Fruit fly (Drosophila melanogaster) whole organism, embryonic: Measurements from ENCODE around the gene CG6790.

Experiments
- Abd-B ChIP-seq: fragments of 200-800 bp; sonication (Bioruptor generic); optimal IDR thresholded peaks from 2 replicates; lab custom pipeline; 2018; ENCODE audit warnings: missing biosample characterization, mild to moderate bottlenecking, missing genetic modification characterization, moderate library complexity
- Aef1 ChIP-seq: fragments of 200-800 bp; sonication (Bioruptor generic); IDR thresholded peaks from 3 replicates; pipeline ENCODE4 v1.3.6; 2022; ENCODE audit warnings: missing biosample characterization, missing genetic modification characterization
- Awh ChIP-seq: fragments of 200-800 bp; sonication (Bioruptor generic); IDR thresholded peaks from 2 replicates; pipeline ENCODE4, ENCODE4 v1.3.6; 2022; ENCODE audit warnings: missing biosample characterization, missing genetic modification characterization
- CG10543 ChIP-seq: fragments of 200-800 bp; sonication (Bioruptor generic); optimal IDR thresholded peaks from 3 replicates; lab custom pipeline; 2017; ENCODE audit warnings: missing biosample characterization, mild to moderate bottlenecking, missing genetic modification characterization, moderate library complexity
- CG11456 ChIP-seq: fragments of 200-800 bp; sonication (Bioruptor generic); IDR thresholded peaks from 3 replicates; pipeline ENCODE4 v1.3.6; 2022; ENCODE audit warnings: missing biosample characterization, missing genetic modification characterization
- CG12104 ChIP-seq: fragments of 200-800 bp; sonication (Bioruptor generic); optimal IDR thresholded peaks from 3 replicates; lab custom pipeline; 2016; ENCODE audit warnings: missing biosample characterization, missing genetic modification characterization
- CG12219 ChIP-seq: fragments of 200-800 bp; sonication (Bioruptor generic); optimal IDR thresholded peaks from 3 replicates; lab custom pipeline; 2018; ENCODE audit warnings: missing biosample characterization, mild to moderate bottlenecking, missing genetic modification characterization
- CG13894 ChIP-seq: fragments of 200-800 bp; sonication (Bioruptor generic); optimal IDR thresholded peaks from 3 replicates; lab custom pipeline; 2018; ENCODE audit warnings: missing biosample characterization, mild to moderate bottlenecking, missing genetic modification characterization, moderate library complexity
- CG1647 ChIP-seq: fragments of 200-800 bp; sonication (Bioruptor generic); optimal IDR thresholded peaks from 3 replicates; lab custom pipeline; 2016; ENCODE audit warnings: missing biosample characterization, missing genetic modification characterization
- CG16815 ChIP-seq: fragments of 200-800 bp; sonication (Bioruptor generic); optimal IDR thresholded peaks from 3 replicates; lab custom pipeline; 2017; ENCODE audit warnings: missing biosample characterization, mild to moderate bottlenecking, missing genetic modification characterization
- CG18262 ChIP-seq: fragments of 200-800 bp; optimal IDR thresholded peaks from 3 replicates; lab custom pipeline; 2019; ENCODE audit warnings: missing biosample characterization, mild to moderate bottlenecking, missing genetic modification characterization, moderate library complexity
- CG2129 ChIP-seq: fragments of 200-800 bp; sonication (Bioruptor generic); IDR thresholded peaks from 2 replicates; pipeline ENCODE4 v1.3.6; 2022; ENCODE audit warnings: missing biosample characterization, missing genetic modification characterization; ENCODE audit not compliant: partially characterized antibody
- CG3838 ChIP-seq: fragments of 200-800 bp; sonication (Bioruptor generic); optimal IDR thresholded peaks from 3 replicates; lab custom pipeline; 2016; ENCODE audit warnings: missing biosample characterization, missing genetic modification characterization
- CG42726 ChIP-seq: fragments of 200-800 bp; sonication (Bioruptor generic); IDR thresholded peaks from 2 replicates; pipeline ENCODE4 v1.3.6; 2022; ENCODE audit warnings: missing biosample characterization, missing genetic modification characterization; ENCODE audit not compliant: partially characterized antibody
- CG8089 ChIP-seq: fragments of 200-800 bp; sonication (Bioruptor generic); optimal IDR thresholded peaks from 3 replicates; lab custom pipeline; 2016; ENCODE audit warnings: missing biosample characterization, missing genetic modification characterization
- D19B ChIP-seq: fragments of 200-800 bp; sonication (Bioruptor generic); optimal IDR thresholded peaks from 2 replicates; lab custom pipeline; 2017; ENCODE audit warnings: missing biosample characterization, mild to moderate bottlenecking, missing genetic modification characterization
- Dip3 ChIP-seq: fragments of 200-800 bp; sonication (Bioruptor generic); optimal IDR thresholded peaks from 3 replicates; lab custom pipeline; 2016; ENCODE audit warnings: missing biosample characterization, missing genetic modification characterization
- ERR ChIP-seq: fragments of 200-800 bp; sonication (Bioruptor generic); optimal IDR thresholded peaks from 2 replicates; lab custom pipeline; 2016; ENCODE audit warnings: missing biosample characterization, missing genetic modification characterization
- Eip74EF ChIP-seq, 2 experiments: fragments of 200-800 bp in 1 of 2; fragments of >200 bp in 1 of 2; sonication (Bioruptor generic) in 1 of 2; optimal IDR thresholded peaks; 2 replicates each; lab custom pipeline; 2017 to 2019; ENCODE audit warnings: missing biosample characterization in 2 of 2, missing genetic modification characterization in 2 of 2, mild to moderate bottlenecking in 1 of 2, moderate library complexity in 1 of 2
- Ets97D ChIP-seq: fragments of 200-800 bp; sonication (Bioruptor generic); optimal IDR thresholded peaks from 3 replicates; lab custom pipeline; 2016; ENCODE audit warnings: missing biosample characterization, missing genetic modification characterization
- GATAe ChIP-seq: fragments of 200-800 bp; sonication (Bioruptor generic); conservative IDR thresholded peaks from 2 replicates; pipeline ENCODE4 v1.3.6; 2022; ENCODE audit warnings: missing biosample characterization, missing genetic modification characterization
- HLH54F ChIP-seq: fragments of 200-800 bp; sonication (Bioruptor generic); optimal IDR thresholded peaks from 3 replicates; lab custom pipeline; 2016; ENCODE audit warnings: missing biosample characterization, missing genetic modification characterization
- HLHmδ ChIP-seq: fragments of 200-800 bp; sonication (Bioruptor generic); optimal IDR thresholded peaks from 2 replicates; lab custom pipeline; 2018; ENCODE audit warnings: missing biosample characterization, mild to moderate bottlenecking, missing genetic modification characterization, moderate library complexity
- Hand ChIP-seq: fragments of 200-800 bp; sonication (Bioruptor generic); optimal IDR thresholded peaks from 2 replicates; lab custom pipeline; 2017; ENCODE audit warnings: mild to moderate bottlenecking, missing biosample characterization, missing genetic modification reagents, missing genetic modification characterization
- Hmx ChIP-seq: fragments of 200-800 bp; sonication (Bioruptor generic); optimal IDR thresholded peaks from 2 replicates; lab custom pipeline; 2016; ENCODE audit warnings: missing biosample characterization, missing genetic modification characterization
- Lhr ChIP-seq: fragments of 200-800 bp; sonication (Bioruptor generic); optimal IDR thresholded peaks from 3 replicates; lab custom pipeline; 2017; ENCODE audit warnings: mild to moderate bottlenecking, missing biosample characterization, missing genetic modification reagents, missing genetic modification characterization
- Lim3 ChIP-seq: fragments of 200-800 bp; sonication (Bioruptor generic); IDR thresholded peaks from 2 replicates; pipeline ENCODE4 v1.3.6; 2022; ENCODE audit warnings: missing biosample characterization, missing genetic modification characterization
- Lpt ChIP-seq: fragments of >200 bp; optimal IDR thresholded peaks from 2 replicates; lab custom pipeline; 2018; ENCODE audit warnings: missing biosample characterization, missing genetic modification characterization
- MTF-1 ChIP-seq: fragments of 200-800 bp; sonication (Bioruptor generic); optimal IDR thresholded peaks from 2 replicates; lab custom pipeline; 2018; ENCODE audit warnings: missing biosample characterization, mild to moderate bottlenecking, missing genetic modification characterization, borderline replicate concordance
- Ravus ChIP-seq: fragments of 200-800 bp; sonication (Bioruptor generic); IDR thresholded peaks from 2 replicates; pipeline ENCODE4 v1.3.6; 2022; ENCODE audit warnings: missing biosample characterization, missing genetic modification characterization
- bab2 ChIP-seq: fragments of 200-800 bp; sonication (Bioruptor generic); optimal IDR thresholded peaks from 2 replicates; lab custom pipeline; 2016; ENCODE audit warnings: missing biosample characterization, missing genetic modification characterization
- chm ChIP-seq: fragments of 200-800 bp; sonication (Bioruptor generic); IDR thresholded peaks from 2 replicates; pipeline ENCODE4 v1.3.6; 2022; ENCODE audit warnings: missing biosample characterization, missing genetic modification characterization
- ci ChIP-seq: fragments of 200-800 bp; sonication (Bioruptor generic); IDR thresholded peaks from 3 replicates; pipeline ENCODE4 v1.3.6; 2022; ENCODE audit warnings: missing biosample characterization, missing genetic modification characterization
- dm ChIP-seq: fragments of 200-800 bp; sonication (Bioruptor generic); optimal IDR thresholded peaks from 3 replicates; lab custom pipeline; 2016; ENCODE audit warnings: missing biosample characterization, missing genetic modification characterization
- en ChIP-seq: fragments of 200-800 bp; sonication (Bioruptor generic); optimal IDR thresholded peaks from 2 replicates; lab custom pipeline; 2016; ENCODE audit warnings: missing biosample characterization, missing genetic modification characterization
- fd96Cb ChIP-seq: fragments of 200-800 bp; sonication (Bioruptor generic); optimal IDR thresholded peaks from 2 replicates; lab custom pipeline; 2018; ENCODE audit warnings: missing biosample characterization, mild to moderate bottlenecking, missing genetic modification characterization, moderate library complexity
- ham ChIP-seq: fragments of 200-800 bp; sonication (Bioruptor generic); IDR thresholded peaks from 2 replicates; pipeline ENCODE4 v1.3.6; 2022; ENCODE audit warnings: missing biosample characterization, missing genetic modification characterization
- hbn ChIP-seq: fragments of 200-800 bp; sonication (Bioruptor generic); IDR thresholded peaks from 2 replicates; pipeline ENCODE4 v1.3.6; 2022; ENCODE audit warnings: missing biosample characterization, missing genetic modification characterization; ENCODE audit not compliant: partially characterized antibody
- ind ChIP-seq: fragments of 200-800 bp; sonication (Bioruptor generic); optimal IDR thresholded peaks from 3 replicates; lab custom pipeline; 2016; ENCODE audit warnings: missing biosample characterization, missing genetic modification characterization
- jigr1 ChIP-seq: fragments of 200-800 bp; sonication (Bioruptor generic); IDR thresholded peaks from 3 replicates; pipeline ENCODE4 v1.3.6; 2022; ENCODE audit warnings: missing biosample characterization, missing genetic modification characterization
- jumu ChIP-seq: fragments of 200-800 bp; sonication (Bioruptor generic); optimal IDR thresholded peaks from 3 replicates; lab custom pipeline; 2016; ENCODE audit warnings: missing biosample characterization, missing genetic modification characterization
- kay ChIP-seq: fragments of 200-800 bp; sonication (Bioruptor generic); optimal IDR thresholded peaks from 2 replicates; lab custom pipeline; 2016; ENCODE audit warnings: missing biosample characterization, missing genetic modification characterization
- lov ChIP-seq, 2 experiments: fragments of 200-800 bp in 1 of 2; fragments of >200 bp in 1 of 2; sonication (Bioruptor generic) in 1 of 2; IDR thresholded peaks in 1 of 2; optimal IDR thresholded peaks in 1 of 2; 2 replicates in 1 of 2; 3 replicates in 1 of 2; pipeline versions ENCODE4 v1.3.6 to Lab custom; 2017 to 2022; ENCODE audit warnings: missing biosample characterization in 1 of 2, missing genetic modification characterization in 1 of 2
- psq ChIP-seq: fragments of 200-800 bp; sonication (Bioruptor generic); optimal IDR thresholded peaks from 2 replicates; lab custom pipeline; 2017; ENCODE audit warnings: missing biosample characterization, missing genetic modification characterization
- pzg ChIP-seq: fragments of 200-800 bp; sonication (Bioruptor generic); optimal IDR thresholded peaks from 3 replicates; lab custom pipeline; 2018; ENCODE audit warnings: missing biosample characterization, mild to moderate bottlenecking, missing genetic modification characterization, moderate library complexity
- seq ChIP-seq: fragments of 200-800 bp; sonication (Bioruptor generic); IDR thresholded peaks from 2 replicates; pipeline ENCODE4 v1.3.6; 2022; ENCODE audit warnings: missing biosample characterization, missing genetic modification characterization
- sr ChIP-seq: fragments of 200-800 bp; sonication (Bioruptor generic); IDR thresholded peaks from 3 replicates; pipeline ENCODE4 v1.3.6; 2022; ENCODE audit warnings: missing biosample characterization, missing genetic modification characterization
- unpg ChIP-seq: fragments of 200-800 bp; sonication (Bioruptor generic); optimal IDR thresholded peaks from 3 replicates; lab custom pipeline; 2018; ENCODE audit warnings: missing biosample characterization, mild to moderate bottlenecking, missing genetic modification characterization, moderate library complexity
- usp ChIP-seq: fragments of >200 bp; optimal IDR thresholded peaks from 2 replicates; lab custom pipeline; 2017; ENCODE audit warnings: missing biosample characterization, missing genetic modification characterization
- zfh2 ChIP-seq: fragments of 200-800 bp; sonication (Bioruptor generic); optimal IDR thresholded peaks from 2 replicates; lab custom pipeline; 2016; ENCODE audit warnings: missing biosample characterization, missing genetic modification characterization

The CG6790 gene

dm6 chr3R:11557492-11557965 lies 21.0 kb downstream of the CG6790 start, which contains the start of gene CG10898 (continued):
- TF ChIP-seq pzg: peak; percentile 81
- TF ChIP-seq GATAe: peak; percentile 31; the same call in 1 of the 2 replicates
- peak; percentile 88 for TF ChIP-seq bab2 (GFP tag; lab: Kevin White, UChicago)
- peak; percentile 67 for TF ChIP-seq kay (GFP tag; lab: Kevin White, UChicago)
- TF ChIP-seq Ravus (GFP tag; lab: Robert Waterston, UW): no peak
- peak; percentile 90 for TF ChIP-seq chm (GFP tag; lab: Robert Waterston, UW)
- peak; percentile 18 for TF ChIP-seq MTF-1 (GFP tag; lab: Kevin White, UChicago)
- peak; percentile 89 for TF ChIP-seq unpg (GFP tag; lab: Kevin White, UChicago)
- TF ChIP-seq Aef1: peak; percentile 81
- TF ChIP-seq ERR (GFP tag; lab: Kevin White, UChicago): peak; percentile 82
- TF ChIP-seq hbn (GFP tag; lab: Robert Waterston, UW): no peak
- peak; percentile 87 for TF ChIP-seq jumu (GFP tag; lab: Kevin White, UChicago)
- no peak for TF ChIP-seq lov (optimal IDR thresholded peaks at IDR 0.05; lab: Kevin White, UChicago)
- TF ChIP-seq lov (GFP tag; IDR thresholded peaks at IDR 0.05; lab: Robert Waterston, UW): peak; percentile 83; the same call in 2 of the 3 replicates
- peak; percentile 91 for TF ChIP-seq Lhr
- peak; percentile 77 for TF ChIP-seq CG13894 (tag; lab: Kevin White, UChicago)
- TF ChIP-seq usp (GFP tag; lab: Kevin White, UChicago): no peak
- peak; percentile 73 for TF ChIP-seq CG18262 (tag; lab: Kevin White, UChicago)
- peak; percentile 67 for TF ChIP-seq seq
- no peak for TF ChIP-seq CG42726 (GFP tag; lab: Robert Waterston, UW)
- TF ChIP-seq zfh2 (GFP tag; lab: Kevin White, UChicago): peak; percentile 85
- TF ChIP-seq ci: peak; percentile 91
- no peak for TF ChIP-seq Lpt (GFP tag; lab: Kevin White, UChicago)
- TF ChIP-seq Lim3 (GFP tag; lab: Robert Waterston, UW): no peak
- TF ChIP-seq CG11456: peak; percentile 93
- peak; percentile 64 for TF ChIP-seq CG16815 (GFP tag; lab: Kevin White, UChicago)
- TF ChIP-seq CG10543 (GFP tag; lab: Kevin White, UChicago): peak; percentile 52
- TF ChIP-seq Hand (GFP tag; lab: Kevin White, UChicago): no peak
- TF ChIP-seq psq: peak; percentile 34
- TF ChIP-seq Abd-B (GFP tag; lab: Kevin White, UChicago): peak; percentile 84
- TF ChIP-seq CG1647 (GFP tag; lab: Kevin White, UChicago): peak; percentile 87
- TF ChIP-seq CG3838 (GFP tag; lab: Kevin White, UChicago): peak; percentile 67
- peak; percentile 77 for TF ChIP-seq CG8089
- TF ChIP-seq CG12219 (GFP tag; lab: Kevin White, UChicago): peak; percentile 63
- peak; percentile 70 for TF ChIP-seq dm (GFP tag; lab: Kevin White, UChicago)
- TF ChIP-seq Hmx (GFP tag; lab: Kevin White, UChicago): peak; percentile 41
- TF ChIP-seq Dip3 (GFP tag; lab: Kevin White, UChicago): peak; percentile 87
- peak in 1 of 2 experiments; percentile 13 for TF ChIP-seq Eip74EF (GFP tag; optimal IDR thresholded peaks at IDR 0.05; lab: Kevin White, UChicago)
- TF ChIP-seq sr: peak; percentile 50; the same call in 1 of the 3 replicates
- peak; percentile 74 for TF ChIP-seq fd96Cb (tag; lab: Kevin White, UChicago)
- TF ChIP-seq ind: peak; percentile 89
- TF ChIP-seq jigr1: no peak
- no peak for TF ChIP-seq CG2129 (GFP tag; lab: Robert Waterston, UW)
- TF ChIP-seq Ets97D (GFP tag; lab: Kevin White, UChicago): peak; percentile 90
- peak; percentile 73 for TF ChIP-seq Awh (GFP tag; lab: Robert Waterston, UW)
- peak; percentile 27 for TF ChIP-seq CG12104 (GFP tag; lab: Kevin White, UChicago)
- peak; percentile 43 for TF ChIP-seq D19B (GFP tag; lab: Kevin White, UChicago)
- TF ChIP-seq ham: peak; percentile 20; the same call in 1 of the 2 replicates
- no peak for TF ChIP-seq HLHmδ
- peak; percentile 82 for TF ChIP-seq HLH54F (GFP tag; lab: Kevin White, UChicago)
- TF ChIP-seq en (GFP tag; lab: Kevin White, UChicago): peak; percentile 75
